Fruit fly (Drosophila melanogaster) whole organism, embryonic: ENCODE measurements around the gene wg.

Source experiments
- Atf-2 ChIP-seq: fragments of 200-800 bp; sonication (Bioruptor generic); optimal IDR thresholded peaks from 2 replicates; lab custom pipeline; 2016; ENCODE audit warnings: missing biosample characterization, missing genetic modification characterization
- Bdp1 ChIP-seq: fragments of 200-800 bp; sonication (Bioruptor generic); optimal IDR thresholded peaks from 3 replicates; lab custom pipeline; 2016; ENCODE audit warnings: missing biosample characterization, missing genetic modification characterization
- BtbVII ChIP-seq: fragments of 200-800 bp; sonication (Bioruptor generic); optimal IDR thresholded peaks from 3 replicates; lab custom pipeline; 2017; ENCODE audit warnings: missing biosample characterization, mild to moderate bottlenecking, missing genetic modification characterization
- CG14014 ChIP-seq: fragments of 200-800 bp; sonication (Bioruptor generic); IDR thresholded peaks from 2 replicates; pipeline ENCODE4 v1.3.6; 2022; ENCODE audit warnings: missing biosample characterization, missing genetic modification characterization
- CG14050 ChIP-seq: fragments of 200-800 bp; sonication (Bioruptor generic); IDR thresholded peaks from 3 replicates; pipeline ENCODE4 v1.3.6; 2022; ENCODE audit warnings: missing biosample characterization, missing genetic modification characterization
- CG15011 ChIP-seq: fragments of 200-800 bp; sonication (Bioruptor generic); optimal IDR thresholded peaks from 3 replicates; lab custom pipeline; 2018; ENCODE audit warnings: missing biosample characterization, mild to moderate bottlenecking, missing genetic modification characterization
- CG15514 ChIP-seq: fragments of 200-800 bp; sonication (Bioruptor generic); optimal IDR thresholded peaks from 3 replicates; lab custom pipeline; 2017; ENCODE audit warnings: missing biosample characterization, missing genetic modification characterization, mild to moderate bottlenecking, moderate library complexity, missing genetic modification reagents
- CG15696 ChIP-seq: fragments of 200-800 bp; sonication (Bioruptor generic); optimal IDR thresholded peaks from 2 replicates; lab custom pipeline; 2019; ENCODE audit warnings: missing biosample characterization, mild to moderate bottlenecking, missing genetic modification characterization, moderate library complexity
- CG1602 ChIP-seq: fragments of 200-800 bp; sonication (Bioruptor generic); optimal IDR thresholded peaks from 3 replicates; lab custom pipeline; 2016; ENCODE audit warnings: missing biosample characterization, missing genetic modification characterization
- CG17361 ChIP-seq: fragments of 200-800 bp; sonication (Bioruptor generic); IDR thresholded peaks from 3 replicates; pipeline ENCODE4 v1.3.6; 2022; ENCODE audit warnings: missing biosample characterization, missing genetic modification characterization
- CG18262 ChIP-seq: fragments of 200-800 bp; optimal IDR thresholded peaks from 3 replicates; lab custom pipeline; 2019; ENCODE audit warnings: missing biosample characterization, mild to moderate bottlenecking, missing genetic modification characterization, moderate library complexity
- CG2129 ChIP-seq: fragments of 200-800 bp; sonication (Bioruptor generic); IDR thresholded peaks from 2 replicates; pipeline ENCODE4 v1.3.6; 2022; ENCODE audit warnings: missing biosample characterization, missing genetic modification characterization; ENCODE audit not compliant: partially characterized antibody
- CG34422 ChIP-seq: fragments of 200-800 bp; sonication (Bioruptor generic); IDR thresholded peaks from 3 replicates; pipeline ENCODE4 v1.3.6; 2022; ENCODE audit warnings: missing biosample characterization, missing genetic modification characterization
- CG5245 ChIP-seq: fragments of 200-800 bp; sonication (Bioruptor generic); optimal IDR thresholded peaks from 3 replicates; lab custom pipeline; 2016; ENCODE audit warnings: missing biosample characterization, missing genetic modification characterization
- CG5953 ChIP-seq: fragments of 200-800 bp; sonication (Bioruptor generic); IDR thresholded peaks from 2 replicates; pipeline ENCODE4 v1.3.6; 2022; ENCODE audit warnings: missing biosample characterization, missing genetic modification characterization
- CG7786 ChIP-seq: fragments of 200-800 bp; sonication (Bioruptor generic); optimal IDR thresholded peaks from 2 replicates; lab custom pipeline; 2016; ENCODE audit warnings: missing biosample characterization, missing genetic modification characterization
- CG8478 ChIP-seq: fragments of >200 bp; optimal IDR thresholded peaks from 2 replicates; lab custom pipeline; 2018
- CG9215 ChIP-seq: fragments of 200-800 bp; sonication (Bioruptor generic); IDR thresholded peaks from 2 replicates; pipeline ENCODE4 v1.3.6; 2022; ENCODE audit warnings: missing biosample characterization, missing genetic modification characterization
- CG9437 ChIP-seq: fragments of 200-800 bp; sonication (Bioruptor generic); optimal IDR thresholded peaks from 2 replicates; lab custom pipeline; 2018; ENCODE audit warnings: missing biosample characterization, mild to moderate bottlenecking, missing genetic modification characterization
- CG9932 ChIP-seq: fragments of 200-800 bp; sonication (Bioruptor generic); IDR thresholded peaks from 2 replicates; pipeline ENCODE4 v1.3.6; 2022; ENCODE audit warnings: missing biosample characterization, missing genetic modification characterization
- CTCF ChIP-seq: fragments of 200-800 bp; sonication (Bioruptor generic); optimal IDR thresholded peaks from 2 replicates; lab custom pipeline; 2017; ENCODE audit warnings: missing biosample characterization, mild to moderate bottlenecking, missing genetic modification characterization, moderate library complexity
- Dll ChIP-seq: fragments of 200-800 bp; sonication (Bioruptor generic); IDR thresholded peaks from 4 replicates; pipeline ENCODE4 v1.3.6; 2022; ENCODE audit warnings: missing biosample characterization, missing genetic modification characterization; ENCODE audit not compliant: partially characterized antibody
- Elba2 ChIP-seq: fragments of 200-800 bp; sonication (Bioruptor generic); optimal IDR thresholded peaks from 3 replicates; lab custom pipeline; 2016; ENCODE audit warnings: missing biosample characterization, missing genetic modification characterization
- Ets65A ChIP-seq: fragments of 200-800 bp; sonication (Bioruptor generic); peaks from one replicate; lab custom pipeline; 2016; ENCODE audit warnings: missing biosample characterization, missing genetic modification characterization
- Fer2 ChIP-seq: fragments of 200-800 bp; sonication (Bioruptor generic); optimal IDR thresholded peaks from 2 replicates; lab custom pipeline; 2018; ENCODE audit warnings: missing biosample characterization, mild to moderate bottlenecking, missing genetic modification characterization, moderate library complexity
- Gug ChIP-seq: fragments of 200-800 bp; sonication (Bioruptor generic); IDR thresholded peaks from 4 replicates; pipeline ENCODE4 v1.3.6; 2022; ENCODE audit warnings: missing biosample characterization, missing genetic modification characterization
- Hey ChIP-seq: fragments of 200-800 bp; sonication (Bioruptor generic); optimal IDR thresholded peaks from 3 replicates; lab custom pipeline; 2018; ENCODE audit warnings: missing biosample characterization, mild to moderate bottlenecking, missing genetic modification characterization
- MTF-1 ChIP-seq: fragments of 200-800 bp; sonication (Bioruptor generic); optimal IDR thresholded peaks from 2 replicates; lab custom pipeline; 2018; ENCODE audit warnings: missing biosample characterization, mild to moderate bottlenecking, missing genetic modification characterization, borderline replicate concordance
- Mes4 ChIP-seq: fragments of 200-800 bp; sonication (Bioruptor generic); optimal IDR thresholded peaks from 2 replicates; lab custom pipeline; 2016; ENCODE audit warnings: missing biosample characterization, missing genetic modification characterization
- NFAT ChIP-seq: fragments of 200-800 bp; sonication (Bioruptor generic); IDR thresholded peaks from 2 replicates; pipeline ENCODE4 v1.3.6; 2022; ENCODE audit warnings: missing biosample characterization, missing genetic modification characterization
- Optix ChIP-seq: fragments of 200-800 bp; sonication (Bioruptor generic); IDR thresholded peaks from 3 replicates; pipeline ENCODE4 v1.3.6; 2022; ENCODE audit warnings: missing biosample characterization, missing genetic modification characterization
- TFAM ChIP-seq: fragments of 200-800 bp; sonication (Bioruptor generic); optimal IDR thresholded peaks from 2 replicates; lab custom pipeline; 2017; ENCODE audit warnings: missing biosample characterization, missing genetic modification characterization, inconsistent platforms
- Trl ChIP-seq, 3 experiments: fragments of >200 bp in 2 of 3; fragments of 200-800 bp in 1 of 3; sonication (Bioruptor generic) in 1 of 3; optimal IDR thresholded peaks; 2 replicates in 1 of 3; 3 replicates in 2 of 3; lab custom pipeline; 2016 to 2017; ENCODE audit warnings: missing biosample characterization in 1 of 3, missing genetic modification characterization in 1 of 3
- YL-1 ChIP-seq: fragments of 200-800 bp; sonication (Bioruptor generic); optimal IDR thresholded peaks from 3 replicates; lab custom pipeline; 2017; ENCODE audit warnings: missing biosample characterization, mild to moderate bottlenecking, missing genetic modification characterization
- al ChIP-seq: fragments of 200-800 bp; sonication (Bioruptor generic); IDR thresholded peaks from 2 replicates; pipeline ENCODE4 v1.3.6; 2022; ENCODE audit warnings: missing biosample characterization, missing genetic modification characterization
- bab2 ChIP-seq: fragments of 200-800 bp; sonication (Bioruptor generic); optimal IDR thresholded peaks from 2 replicates; lab custom pipeline; 2016; ENCODE audit warnings: missing biosample characterization, missing genetic modification characterization
- cad ChIP-seq: fragments of >200 bp; optimal IDR thresholded peaks from 2 replicates; lab custom pipeline; 2017; ENCODE audit warnings: missing biosample characterization, missing genetic modification characterization
- crc ChIP-seq: fragments of 200-800 bp; sonication (Bioruptor generic); optimal IDR thresholded peaks from 2 replicates; lab custom pipeline; 2016; ENCODE audit warnings: missing biosample characterization, missing genetic modification characterization
- dimm ChIP-seq: fragments of 200-800 bp; sonication (Bioruptor generic); IDR thresholded peaks from 2 replicates; pipeline ENCODE4 v1.3.6; 2022; ENCODE audit warnings: missing biosample characterization, missing genetic modification characterization
- dmrt99B ChIP-seq: fragments of 200-800 bp; sonication (Bioruptor generic); optimal IDR thresholded peaks from 2 replicates; lab custom pipeline; 2018; ENCODE audit warnings: missing biosample characterization, mild to moderate bottlenecking, missing genetic modification characterization, moderate library complexity
- en ChIP-seq: fragments of 200-800 bp; sonication (Bioruptor generic); optimal IDR thresholded peaks from 2 replicates; lab custom pipeline; 2016; ENCODE audit warnings: missing biosample characterization, missing genetic modification characterization
- fru ChIP-seq: fragments of >200 bp; optimal IDR thresholded peaks from 2 replicates; lab custom pipeline; 2017
- grau ChIP-seq: fragments of 200-800 bp; optimal IDR thresholded peaks from 3 replicates; lab custom pipeline; 2019; ENCODE audit warnings: missing biosample characterization, mild to moderate bottlenecking, missing genetic modification characterization, moderate library complexity
- gsb-n ChIP-seq: fragments of 200-800 bp; sonication (Bioruptor generic); optimal IDR thresholded peaks from 3 replicates; lab custom pipeline; 2018; ENCODE audit warnings: missing biosample characterization, mild to moderate bottlenecking, missing genetic modification characterization
- jumu ChIP-seq: fragments of 200-800 bp; sonication (Bioruptor generic); optimal IDR thresholded peaks from 3 replicates; lab custom pipeline; 2016; ENCODE audit warnings: missing biosample characterization, missing genetic modification characterization
- mam ChIP-seq: fragments of 200-800 bp; sonication (Bioruptor generic); optimal IDR thresholded peaks from 3 replicates; lab custom pipeline; 2016; ENCODE audit warnings: missing biosample characterization, missing genetic modification characterization
- onecut ChIP-seq: fragments of 200-800 bp; sonication (Bioruptor generic); IDR thresholded peaks from 2 replicates; pipeline ENCODE4 v1.3.6; 2022; ENCODE audit warnings: missing biosample characterization, missing genetic modification characterization
- pb ChIP-seq: fragments of 200-800 bp; sonication (Bioruptor generic); optimal IDR thresholded peaks from 3 replicates; lab custom pipeline; 2016; ENCODE audit warnings: missing biosample characterization, missing genetic modification characterization
- sens-2 ChIP-seq: fragments of 200-800 bp; sonication (Bioruptor generic); IDR thresholded peaks from 2 replicates; pipeline ENCODE4 v1.3.6; 2022; ENCODE audit warnings: missing biosample characterization, missing genetic modification characterization
- shn ChIP-seq: fragments of 200-800 bp; sonication (Bioruptor generic); optimal IDR thresholded peaks from 3 replicates; lab custom pipeline; 2016; ENCODE audit warnings: missing biosample characterization, missing genetic modification characterization
- sisA ChIP-seq: fragments of 200-800 bp; sonication (Bioruptor generic); IDR thresholded peaks from 2 replicates; pipeline ENCODE4 v1.3.6; 2022; ENCODE audit warnings: missing biosample characterization, missing genetic modification characterization
- ssp ChIP-seq: fragments of 200-800 bp; sonication (Bioruptor generic); IDR thresholded peaks from 2 replicates; pipeline ENCODE4 v1.3.6; 2022; ENCODE audit warnings: missing biosample characterization, missing genetic modification characterization
- sug ChIP-seq: fragments of 200-800 bp; optimal IDR thresholded peaks from 2 replicates; lab custom pipeline; 2019; ENCODE audit warnings: missing biosample characterization, mild to moderate bottlenecking, missing genetic modification characterization, moderate library complexity
- tin ChIP-seq: fragments of 200-800 bp; sonication (Bioruptor generic); optimal IDR thresholded peaks from 3 replicates; lab custom pipeline; 2016; ENCODE audit warnings: missing biosample characterization, missing genetic modification characterization
- yki ChIP-seq: fragments of >200 bp; optimal IDR thresholded peaks from 3 replicates; lab custom pipeline; 2018

Gene wg

dm6 chr2L:7265970-7266369 lies 41.0 kb upstream of the wg start (continued):
- TF ChIP-seq CG5953 (GFP tag; lab: Robert Waterston, UW) (no peak), Optix (no peak), sug (no peak), crc (GFP tag; lab: Kevin White, UChicago) (no peak), al (no peak), mam (no peak), CG15696 (no peak), cad (GFP tag; lab: Kevin White, UChicago) (no peak), CG9932 (GFP tag; lab: Robert Waterston, UW) (no peak), CG9215 (GFP tag; lab: Robert Waterston, UW) (peak; percentile 34; the same call in 1 of the 2 replicates), Ets65A (peak; percentile 75), CG2129 (no peak), Gug (GFP tag; lab: Robert Waterston, UW) (no peak), CG7786 (peak; percentile 18), Hey (tag; lab: Kevin White, UChicago) (no peak), sisA (GFP tag; lab: Robert Waterston, UW) (peak; percentile 51), ssp (GFP tag; lab: Robert Waterston, UW) (no peak), CG5245 (GFP tag; lab: Kevin White, UChicago) (no peak), CG17361 (GFP tag; lab: Robert Waterston, UW) (peak; percentile 45; the same call in 2 of the 3 replicates), CG34422 (GFP tag; lab: Robert Waterston, UW) (no peak), jumu (GFP tag; lab: Kevin White, UChicago) (no peak), MTF-1 (no peak), CG15514 (no peak), NFAT (GFP tag; lab: Robert Waterston, UW) (no peak), yki (lab: Kevin White, UChicago) (no peak), Mes4 (GFP tag; lab: Kevin White, UChicago) (no peak), fru (lab: Kevin White, UChicago) (no peak), CG15011 (no peak), CG14050 (0 out of 3 replicates have a peak, but pooled peaks have one; percentile 9), Bdp1 (no peak), shn (peak; percentile 7), sens-2 (GFP tag; lab: Robert Waterston, UW) (no peak), pb (GFP tag; lab: Kevin White, UChicago) (no peak), gsb-n (tag; lab: Kevin White, UChicago) (peak; percentile 4), onecut (GFP tag; lab: Robert Waterston, UW) (0 out of 2 replicates have a peak, but pooled peaks have one; percentile 8), Trl (optimal IDR thresholded peaks at IDR 0.05; lab: Kevin White, UChicago) (no peak), Trl (GFP tag; optimal IDR thresholded peaks at IDR 0.05; lab: Kevin White, UChicago) (peak; percentile 16), Fer2 (tag; lab: Kevin White, UChicago) (no peak), dimm (GFP tag; lab: Robert Waterston, UW) (no peak), CG8478 (lab: Kevin White, UChicago) (no peak), grau (tag; lab: Kevin White, UChicago) (peak; percentile 21), dmrt99B (tag; lab: Kevin White, UChicago) (peak; percentile 62), TFAM (GFP tag; lab: Kevin White, UChicago) (no peak), CG14014 (GFP tag; lab: Robert Waterston, UW) (no peak), Atf-2 (no peak), CG9437 (GFP tag; lab: Kevin White, UChicago) (no peak), BtbVII (GFP tag; lab: Kevin White, UChicago) (no peak), CG18262 (tag; lab: Kevin White, UChicago) (peak; percentile 49), YL-1 (GFP tag; lab: Kevin White, UChicago) (no peak), Elba2 (GFP tag; lab: Kevin White, UChicago) (no peak), Dll (GFP tag; lab: Robert Waterston, UW) (no peak), en (no peak), bab2 (GFP tag; lab: Kevin White, UChicago) (no peak), CG1602 (GFP tag; lab: Kevin White, UChicago) (no peak), tin (peak; percentile 10), CTCF (GFP tag; lab: Kevin White, UChicago) (no peak)
